Fruit fly (Drosophila melanogaster) Kc167 (cell line): ENCODE results near the gene CG14435.

Experiments
- Sin3A ChIP-seq: fragments of >200 bp; optimal IDR thresholded peaks from 2 replicates; lab custom pipeline; 2018; ENCODE audit warnings: missing external identifiers
- h ChIP-seq: fragments of >200 bp; optimal IDR thresholded peaks from 3 replicates; lab custom pipeline; 2018; ENCODE audit warnings: missing external identifiers

DNA sequence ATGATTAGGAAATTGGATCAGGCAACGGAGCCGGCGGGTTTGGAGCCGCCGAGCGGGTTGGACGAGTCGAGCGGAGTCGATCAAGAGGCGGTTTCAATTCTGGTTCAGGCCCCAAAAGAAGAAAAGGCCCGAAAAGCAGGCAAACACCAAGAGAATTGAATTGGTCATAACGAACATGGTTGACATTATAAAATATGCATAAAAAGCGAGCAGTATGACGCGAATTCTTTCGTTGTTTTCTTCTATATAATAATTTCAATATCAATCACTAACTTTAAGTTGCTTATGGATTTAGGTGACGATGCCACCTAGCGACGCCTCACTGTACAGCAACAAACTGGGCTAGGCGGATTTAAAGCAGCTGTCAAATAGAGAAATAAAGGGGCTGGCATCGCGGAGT lies 50.8 kb downstream of the CG14435 start:
- TF ChIP-seq h (lab: Kevin White, UChicago) (no peak), Sin3A (lab: Kevin White, UChicago) (no peak)
